Worm (Caenorhabditis elegans) whole organism, early embryonic: ENCODE measurements around the gene Y97E10AL.1.

Experiments used
- B0310.2 ChIP-seq: sonication (generic microtip); optimal IDR thresholded peaks from 2 replicates; lab custom pipeline; 2016; ENCODE audit warnings: mild to moderate bottlenecking, missing genetic modification characterization, missing compliant biosample characterization
- F13C5.2 ChIP-seq: sonication (generic microtip); optimal IDR thresholded peaks from 2 replicates; lab custom pipeline; 2017; ENCODE audit warnings: mild to moderate bottlenecking, missing genetic modification characterization, inconsistent platforms, missing compliant biosample characterization
- aly-1 ChIP-seq: sonication (generic microtip); optimal IDR thresholded peaks from 2 replicates; lab custom pipeline; 2016; ENCODE audit warnings: missing genetic modification characterization, missing compliant biosample characterization
- ama-1 ChIP-seq: fragments of 150-350 bp; optimal IDR thresholded peaks from 2 replicates; lab custom pipeline; 2014
- ceh-13 ChIP-seq: fragments of 200-800 bp; sonication (Bioruptor generic); optimal IDR thresholded peaks from 2 replicates; lab custom pipeline; 2018; ENCODE audit warnings: mild to moderate bottlenecking, missing genetic modification characterization, missing compliant biosample characterization
- ceh-36 ChIP-seq: sonication (generic microtip); optimal IDR thresholded peaks from 2 replicates; lab custom pipeline; 2016; ENCODE audit warnings: missing genetic modification characterization, inconsistent platforms, missing compliant biosample characterization
- ets-7 ChIP-seq: sonication (generic microtip); optimal IDR thresholded peaks from 2 replicates; lab custom pipeline; 2016; ENCODE audit warnings: missing genotype, missing genetic modification characterization, missing compliant biosample characterization
- flt-1 ChIP-seq: fragments of 200-800 bp; sonication (Bioruptor generic); IDR thresholded peaks from 2 replicates; pipeline ENCODE4 v1.3.6; 2022; ENCODE audit warnings: missing genetic modification characterization, missing compliant biosample characterization
- hmbx-1 ChIP-seq: sonication (generic microtip); optimal IDR thresholded peaks from 2 replicates; lab custom pipeline; 2016; ENCODE audit warnings: mild to moderate bottlenecking, missing genetic modification characterization, missing compliant biosample characterization
- hmg-4 ChIP-seq: fragments of 200-800 bp; sonication (Bioruptor generic); optimal IDR thresholded peaks from 2 replicates; lab custom pipeline; 2018; ENCODE audit warnings: mild to moderate bottlenecking, missing genetic modification characterization, missing compliant biosample characterization
- hnd-1 ChIP-seq: sonication (generic microtip); optimal IDR thresholded peaks from 2 replicates; lab custom pipeline; 2016; ENCODE audit warnings: missing genetic modification characterization, missing compliant biosample characterization
- pes-1 ChIP-seq: fragments of 200-800 bp; sonication (Bioruptor generic); IDR thresholded peaks from 2 replicates; pipeline ENCODE4 v1.3.6; 2022; ENCODE audit warnings: missing genetic modification reagents, missing genetic modification characterization, missing compliant biosample characterization
- scrt-1 ChIP-seq: fragments of 200-800 bp; sonication (Bioruptor generic); IDR thresholded peaks from 2 replicates; pipeline ENCODE4 v1.3.6; 2022; ENCODE audit warnings: missing genetic modification characterization, missing compliant biosample characterization
- sea-1 ChIP-seq: fragments of 200-800 bp; sonication (Bioruptor generic); conservative IDR thresholded peaks from 2 replicates; pipeline ENCODE4 v1.3.6; 2022; ENCODE audit warnings: missing genetic modification characterization, missing compliant biosample characterization
- tbx-11 ChIP-seq: fragments of 200-800 bp; sonication (Bioruptor generic); IDR thresholded peaks from 2 replicates; pipeline ENCODE4 v1.3.6; 2022; ENCODE audit warnings: missing genetic modification characterization, missing compliant biosample characterization
- tbx-37 ChIP-seq: fragments of 200-800 bp; sonication (Bioruptor generic); conservative IDR thresholded peaks from 2 replicates; pipeline ENCODE4 v1.3.6; 2022; ENCODE audit warnings: missing genetic modification reagents, missing genetic modification characterization, missing compliant biosample characterization
- tra-4 ChIP-seq: sonication (generic microtip); optimal IDR thresholded peaks from 2 replicates; lab custom pipeline; 2017; ENCODE audit warnings: missing genetic modification characterization, missing compliant biosample characterization

Gene Y97E10AL.1

DNA sequence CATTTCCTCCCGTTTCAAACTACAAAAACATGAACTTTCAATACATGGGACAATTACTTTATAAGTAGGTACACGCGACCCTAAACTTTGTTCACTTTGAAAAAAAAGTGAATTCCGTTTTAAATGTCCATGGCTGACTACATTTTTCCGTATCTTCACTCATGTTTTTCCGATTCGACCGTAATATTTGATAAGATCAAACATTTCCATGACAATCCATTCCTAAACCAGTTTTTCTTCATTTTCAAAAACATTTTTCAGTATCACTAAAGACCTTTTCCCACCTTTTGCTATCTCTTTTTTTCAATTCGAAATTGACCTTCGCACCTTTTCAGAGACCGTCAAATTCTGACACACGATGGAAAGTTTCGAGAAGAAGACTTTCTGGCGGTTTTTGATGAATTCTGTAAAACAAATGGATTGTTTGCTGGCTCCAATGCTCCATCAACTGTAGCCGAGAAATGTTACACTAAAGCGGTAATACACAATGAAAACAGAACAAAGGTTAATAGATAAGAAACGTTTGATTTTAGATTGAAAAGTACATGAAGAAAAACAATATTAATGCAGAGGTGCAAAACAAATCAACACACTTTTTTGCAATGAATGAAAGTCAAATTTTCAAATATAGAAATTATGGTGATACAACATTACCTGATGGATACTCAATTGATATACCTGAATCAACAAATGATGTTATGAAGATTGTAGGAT lies 41.6 kb downstream of the Y97E10AL.1 start:
- TF ChIP-seq pes-1 (no peak), scrt-1 (GFP tag; lab: Robert Waterston, UW) (no peak), ceh-36 (tag; lab: Kevin White, UChicago) (no peak), B0310.2 (no peak), ets-7 (tag; lab: Kevin White, UChicago) (no peak), F13C5.2 (tag; lab: Kevin White, UChicago) (no peak), sea-1 (GFP tag; lab: Robert Waterston, UW) (no peak), tra-4 (tag; lab: Kevin White, UChicago) (no peak), tbx-37 (GFP tag; lab: Robert Waterston, UW) (no peak), hmbx-1 (tag; lab: Kevin White, UChicago) (no peak), ama-1 (no peak), aly-1 (tag; lab: Kevin White, UChicago) (no peak), hmg-4 (GFP tag; lab: Kevin White, UChicago) (no peak), flt-1 (GFP tag; lab: Robert Waterston, UW) (no peak), ceh-13 (GFP tag; lab: Kevin White, UChicago) (no peak), tbx-11 (GFP tag; lab: Robert Waterston, UW) (no peak), hnd-1 (tag; lab: Kevin White, UChicago) (no peak)

DNA sequence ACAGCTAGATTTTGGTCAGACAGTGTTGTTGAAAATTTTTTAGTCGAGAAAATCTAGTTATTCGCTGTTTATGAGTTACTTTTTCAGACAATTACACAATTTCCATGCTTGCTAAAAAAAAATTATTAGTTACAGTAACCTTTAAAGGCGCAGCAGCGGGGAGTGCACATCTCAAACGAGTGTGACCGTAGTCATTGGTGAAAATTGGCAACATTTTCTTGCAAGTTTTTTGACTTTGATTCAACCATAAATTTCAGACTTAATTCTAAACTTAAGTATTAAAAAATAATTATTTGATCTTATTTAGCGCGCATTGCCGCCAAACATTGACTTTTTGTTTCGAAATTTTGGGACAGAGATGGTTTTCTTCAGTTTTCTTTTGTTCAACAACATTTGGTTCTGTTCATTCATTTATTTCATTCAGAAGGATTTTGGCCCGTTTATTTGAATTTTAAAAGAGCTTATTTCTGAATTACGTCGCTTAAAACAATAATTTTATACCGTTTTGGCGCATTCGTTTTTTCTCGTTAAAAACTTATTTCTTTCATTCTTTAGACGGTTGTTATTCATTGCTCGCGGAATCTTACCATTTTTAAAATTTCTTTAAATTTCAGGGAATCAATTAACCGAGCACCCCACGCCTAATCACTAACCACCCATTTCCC lies 43.0 kb downstream of the Y97E10AL.1 start, which contains the start of gene oma-2:
TSS of gene oma-2 (plus strand) at position 615 of the 665 bp plus-strand sequence.
- no peak for TF ChIP-seq tbx-11 (GFP tag; lab: Robert Waterston, UW)
- no peak for TF ChIP-seq tbx-37 (GFP tag; lab: Robert Waterston, UW)
- TF ChIP-seq ceh-13 (GFP tag; lab: Kevin White, UChicago), result no peak
- no peak for TF ChIP-seq hnd-1 (tag; lab: Kevin White, UChicago)
- no peak for TF ChIP-seq ets-7 (tag; lab: Kevin White, UChicago)
- TF ChIP-seq tra-4 (tag; lab: Kevin White, UChicago), result no peak
- no peak for TF ChIP-seq ceh-36 (tag; lab: Kevin White, UChicago)
- TF ChIP-seq ama-1, result no peak
- TF ChIP-seq hmbx-1 (tag; lab: Kevin White, UChicago), result no peak
- no peak for TF ChIP-seq B0310.2
- no peak for TF ChIP-seq flt-1 (GFP tag; lab: Robert Waterston, UW)
- TF ChIP-seq pes-1, result no peak
- no peak for TF ChIP-seq sea-1 (GFP tag; lab: Robert Waterston, UW)
- no peak for TF ChIP-seq hmg-4 (GFP tag; lab: Kevin White, UChicago)
- no peak for TF ChIP-seq F13C5.2 (tag; lab: Kevin White, UChicago)
- TF ChIP-seq aly-1 (tag; lab: Kevin White, UChicago), result no peak
- TF ChIP-seq scrt-1 (GFP tag; lab: Robert Waterston, UW), result no peak

DNA sequence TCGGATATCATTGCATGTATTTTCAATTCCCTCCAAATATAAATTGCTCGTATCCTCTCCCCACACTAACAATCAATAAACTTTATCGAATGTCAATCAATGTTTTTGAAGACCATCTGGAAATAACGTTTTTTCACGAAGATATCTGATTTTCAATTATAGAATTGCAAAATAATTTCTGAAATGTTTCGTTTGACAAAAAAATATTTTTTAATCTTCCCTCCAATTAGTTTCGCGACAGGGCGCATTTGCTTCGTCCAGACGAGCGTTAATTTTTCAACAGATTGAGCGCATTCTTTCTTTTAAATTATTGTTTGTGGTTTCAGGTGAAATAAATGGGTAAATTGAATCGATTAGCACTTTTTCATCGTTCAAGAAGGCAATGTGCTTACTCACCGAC lies 45.2 kb downstream of the Y97E10AL.1 start, which contains the start of gene vars-1:
TSS of gene vars-1 (plus strand) at position 291 of the 400 bp plus-strand sequence.
- TF ChIP-seq aly-1 (tag; lab: Kevin White, UChicago), result no peak

DNA sequence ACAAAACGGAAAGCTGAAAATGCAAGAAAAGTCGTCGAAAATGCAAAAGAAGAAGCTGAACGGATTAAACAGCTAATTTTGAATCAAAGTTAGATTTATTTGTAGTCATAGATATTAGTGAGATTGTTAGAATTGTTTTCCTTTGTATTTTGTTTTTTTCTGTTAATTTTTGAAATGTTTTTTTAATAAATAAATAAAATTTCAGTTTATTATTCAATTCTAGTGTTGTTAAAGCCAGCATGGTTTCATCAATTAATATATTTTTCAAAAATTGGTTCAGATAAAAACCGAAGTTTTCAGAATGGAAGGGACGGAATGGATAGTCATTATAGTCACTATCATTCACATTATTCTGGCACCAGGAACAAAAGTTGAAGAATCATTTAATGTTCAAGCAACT lies 48.9 kb downstream of the Y97E10AL.1 start, which contains the start of gene algn-12:
TSS of gene algn-12 (plus strand) at position 301 of the 400 bp plus-strand sequence.
- TF ChIP-seq aly-1 (tag; lab: Kevin White, UChicago), result no peak
- no peak for TF ChIP-seq B0310.2
- no peak for TF ChIP-seq ama-1
- TF ChIP-seq sea-1 (GFP tag; lab: Robert Waterston, UW), result no peak
- no peak for TF ChIP-seq scrt-1 (GFP tag; lab: Robert Waterston, UW)
- no peak for TF ChIP-seq pes-1
- TF ChIP-seq ceh-13 (GFP tag; lab: Kevin White, UChicago), result no peak

DNA sequence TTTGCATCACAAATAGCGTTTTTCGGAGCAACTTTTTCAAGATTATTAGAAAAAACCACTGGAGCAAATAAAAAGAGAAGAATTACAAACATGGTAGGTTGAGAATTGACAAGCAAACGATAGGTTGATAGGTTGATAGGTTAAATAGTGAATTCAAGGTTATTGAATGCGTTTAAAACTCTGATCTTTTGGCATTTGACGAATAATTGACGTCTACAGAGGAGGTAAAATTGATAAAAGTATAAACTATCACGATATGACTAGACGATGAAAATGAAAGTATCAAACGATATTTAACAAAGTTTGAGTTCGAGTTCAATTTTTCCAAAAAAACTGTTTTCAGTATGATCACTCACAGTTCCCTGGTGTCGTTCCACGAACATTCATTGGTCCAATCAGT lies 50.0 kb downstream of the Y97E10AL.1 start, which contains the start of gene ZC513.14:
TSS of gene ZC513.14 (minus strand) at position 101 of the 400 bp plus-strand sequence.
- TF ChIP-seq tbx-11 (GFP tag; lab: Robert Waterston, UW) (no peak), aly-1 (tag; lab: Kevin White, UChicago) (no peak), hnd-1 (tag; lab: Kevin White, UChicago) (no peak), ama-1 (no peak), scrt-1 (GFP tag; lab: Robert Waterston, UW) (no peak), sea-1 (GFP tag; lab: Robert Waterston, UW) (no peak), F13C5.2 (tag; lab: Kevin White, UChicago) (no peak), hmg-4 (GFP tag; lab: Kevin White, UChicago) (no peak), pes-1 (no peak), tra-4 (tag; lab: Kevin White, UChicago) (no peak), flt-1 (GFP tag; lab: Robert Waterston, UW) (no peak), ets-7 (tag; lab: Kevin White, UChicago) (no peak), B0310.2 (no peak), tbx-37 (GFP tag; lab: Robert Waterston, UW) (no peak)
